Fruit fly (Drosophila melanogaster): Measurements from ENCODE around the gene vls.

- TF ChIP-seq CG8478 (optimal IDR thresholded peaks at IDR 0.05) (no peak), CTCF (optimal IDR thresholded peaks at IDR 0.05) (peak in 1 of 2 experiments; percentile 2)
Observed at dm6 chr2L:20098194-20098593, 32.7 kb upstream of the vls start.

Measured in S2 (cell line).